Fruit fly (Drosophila melanogaster): ENCODE results near the gene EMC2B.

The EMC2B gene

DNA sequence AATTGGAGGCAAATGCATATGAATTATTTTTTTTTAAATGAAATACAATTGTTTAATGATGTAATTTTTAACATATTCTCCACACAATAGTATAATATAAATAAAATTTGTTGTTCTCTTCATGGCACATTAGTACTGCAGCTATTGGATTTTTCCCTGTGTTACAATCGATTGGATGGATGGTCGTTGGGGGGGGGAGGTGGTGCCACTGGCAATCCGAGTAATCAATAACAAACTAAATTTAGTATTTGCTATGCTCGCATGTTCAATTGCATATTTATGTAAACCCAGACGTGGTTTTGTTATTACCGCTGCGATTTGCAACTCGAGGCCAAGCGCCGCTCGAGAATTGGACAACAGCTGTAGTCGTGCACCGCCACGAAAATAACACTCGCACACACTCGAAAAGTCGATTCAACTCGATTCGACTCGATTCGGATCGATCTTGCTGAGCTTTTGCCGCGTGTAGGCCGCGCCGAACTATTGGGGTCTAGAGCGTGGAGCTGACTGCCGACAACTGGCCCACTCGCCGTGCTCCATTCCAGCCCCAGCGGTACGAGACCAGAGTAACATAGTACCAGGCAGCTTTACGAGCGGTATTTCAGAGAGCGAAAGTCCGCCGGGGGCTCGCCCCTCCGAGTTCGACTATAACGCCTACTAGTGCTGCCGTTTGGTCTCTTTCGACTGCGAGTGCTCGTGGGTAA lies 4.3 kb downstream of the EMC2B start, which contains the start of gene CG18622 (continued):
- peak; percentile 46 for TF ChIP-seq gem (tag; optimal IDR thresholded peaks at IDR 0.05)
- TF ChIP-seq btn (GFP tag; optimal IDR thresholded peaks at IDR 0.05), result no peak
- TF ChIP-seq ap (GFP tag; IDR thresholded peaks at IDR 0.05), result no peak
- TF ChIP-seq Neu2 (GFP tag; optimal IDR thresholded peaks at IDR 0.05; ENCODE audit: borderline replicate concordance), result no peak
- TF ChIP-seq caup (GFP tag; optimal IDR thresholded peaks at IDR 0.05; ENCODE audit: severe bottlenecking), result peak; percentile 33
- TF ChIP-seq NC2β (GFP tag; optimal IDR thresholded peaks at IDR 0.05), result no peak
- TF ChIP-seq CG12769 (tag; optimal IDR thresholded peaks at IDR 0.05), result peak; percentile 54
- peak; percentile 11; the same call in 1 of the 3 replicates for TF ChIP-seq CG2199 (GFP tag; IDR thresholded peaks at IDR 0.05)
- 0 out of 2 replicates have a peak, but pooled peaks have one; percentile 19 for TF ChIP-seq nerfin-2 (GFP tag; IDR thresholded peaks at IDR 0.05; ENCODE audit: partially characterized antibody)
- peak; percentile 19 for TF ChIP-seq B-H2 (GFP tag; optimal IDR thresholded peaks at IDR 0.05)
- no peak for TF ChIP-seq bab2 (GFP tag; optimal IDR thresholded peaks at IDR 0.05)
- TF ChIP-seq CG18262 (tag; optimal IDR thresholded peaks at IDR 0.05), result peak; percentile 3
- no peak for TF ChIP-seq sc (optimal IDR thresholded peaks at IDR 0.05)
- peak; percentile 23 for TF ChIP-seq sc (GFP tag; optimal IDR thresholded peaks at IDR 0.05)
- TF ChIP-seq CG17568 (GFP tag; optimal IDR thresholded peaks at IDR 0.05), result no peak
- peak; percentile 62 for TF ChIP-seq crol (GFP tag; IDR thresholded peaks at IDR 0.05)
- peak; percentile 83 for TF ChIP-seq sug (tag; optimal IDR thresholded peaks at IDR 0.05)
- 0 out of 2 replicates have a peak, but pooled peaks have one; percentile 8 for TF ChIP-seq seq (GFP tag; IDR thresholded peaks at IDR 0.05)
- TF ChIP-seq eyg (GFP tag; optimal IDR thresholded peaks at IDR 0.05), result no peak
- peak; percentile 35; the same call in 1 of the 2 replicates for TF ChIP-seq ranshi (GFP tag; IDR thresholded peaks at IDR 0.05)
- TF ChIP-seq Oaz (GFP tag; IDR thresholded peaks at IDR 0.05), result no peak
- peak; percentile 87 for TF ChIP-seq Jarid2 (GFP tag; optimal IDR thresholded peaks at IDR 0.05)
- TF ChIP-seq CG34376 (GFP tag; optimal IDR thresholded peaks at IDR 0.05), result peak; percentile 67
- TF ChIP-seq onecut (GFP tag; IDR thresholded peaks at IDR 0.05), result peak; percentile 41; the same call in 1 of the 2 replicates
- TF ChIP-seq CG17361 (GFP tag; IDR thresholded peaks at IDR 0.05), result peak; percentile 8; the same call in 2 of the 3 replicates
- TF ChIP-seq rib (GFP tag; IDR thresholded peaks at IDR 0.05), result peak; percentile 64; the same call in 1 of the 2 replicates
- TF ChIP-seq CG3163 (GFP tag; optimal IDR thresholded peaks at IDR 0.05), result peak; percentile 48
- TF ChIP-seq CG2712 (tag; optimal IDR thresholded peaks at IDR 0.05), result no peak
- TF ChIP-seq prd (optimal IDR thresholded peaks at IDR 0.05), result no peak
- no peak for TF ChIP-seq prd (GFP tag; IDR thresholded peaks at IDR 0.05)
- peak; percentile 8 for TF ChIP-seq CoRest (tag; optimal IDR thresholded peaks at IDR 0.05)
- peak; percentile 45; the same call in 1 of the 2 replicates for TF ChIP-seq chm (GFP tag; IDR thresholded peaks at IDR 0.05)
- TF ChIP-seq CG13287 (GFP tag; IDR thresholded peaks at IDR 0.05; ENCODE audit: partially characterized antibody), result peak; percentile 63; the same call in 1 of the 2 replicates
- no peak; the same call in 1 of the 2 replicates for TF ChIP-seq bbx (GFP tag; IDR thresholded peaks at IDR 0.05; ENCODE audit: partially characterized antibody)
- TF ChIP-seq HmgZ (tag; optimal IDR thresholded peaks at IDR 0.05), result peak; percentile 30
- no peak for TF ChIP-seq sima (GFP tag; optimal IDR thresholded peaks at IDR 0.05)
- TF ChIP-seq CG9437 (GFP tag; optimal IDR thresholded peaks at IDR 0.05), result no peak
- TF ChIP-seq CG7839 (tag; optimal IDR thresholded peaks at IDR 0.05), result peak; percentile 38
- peak; percentile 26 for TF ChIP-seq CG7987 (GFP tag; optimal IDR thresholded peaks at IDR 0.05)
- TF ChIP-seq CG3407 (GFP tag; optimal IDR thresholded peaks at IDR 0.05), result peak; percentile 4
- peak; percentile 12 for TF ChIP-seq nmo (GFP tag; optimal IDR thresholded peaks at IDR 0.05)
- peak; percentile 96 for TF ChIP-seq CG10543 (GFP tag; optimal IDR thresholded peaks at IDR 0.05)
- TF ChIP-seq CG16813 (GFP tag; IDR thresholded peaks at IDR 0.05; ENCODE audit: partially characterized antibody), result 0 out of 3 replicates have a peak, but pooled peaks have one; percentile 18
- TF ChIP-seq Sox102F (GFP tag; optimal IDR thresholded peaks at IDR 0.05), result peak; percentile 28
- TF ChIP-seq CG13894 (tag; optimal IDR thresholded peaks at IDR 0.05), result peak; percentile 95
- peak; percentile 12 for TF ChIP-seq pfk (GFP tag; optimal IDR thresholded peaks at IDR 0.05)
- peak; percentile 74; the same call in 1 of the 2 replicates for TF ChIP-seq Bgb (GFP tag; IDR thresholded peaks at IDR 0.05; ENCODE audit: partially characterized antibody)
- no peak for TF ChIP-seq Dek (tag; optimal IDR thresholded peaks at IDR 0.05)
